Fruit fly (Drosophila melanogaster) whole organism, prepupa: ENCODE results near the gene fz2.

Source experiments
- CG10631 ChIP-seq: fragments of 200-800 bp; sonication (Bioruptor generic); optimal IDR thresholded peaks from 2 replicates; lab custom pipeline; 2016; ENCODE audit warnings: missing biosample characterization, missing genetic modification characterization
- CG10669 ChIP-seq: fragments of 200-800 bp; sonication (Bioruptor generic); optimal IDR thresholded peaks from 3 replicates; lab custom pipeline; 2018; ENCODE audit warnings: missing biosample characterization, mild to moderate bottlenecking, missing genetic modification characterization, moderate library complexity
- Hr39 ChIP-seq: fragments of 200-800 bp; sonication (Bioruptor generic); optimal IDR thresholded peaks from 2 replicates; lab custom pipeline; 2016; ENCODE audit warnings: missing biosample characterization, missing genetic modification characterization
- acj6 ChIP-seq: fragments of 200-800 bp; sonication (Bioruptor generic); optimal IDR thresholded peaks from 3 replicates; lab custom pipeline; 2016; ENCODE audit warnings: missing biosample characterization, missing genetic modification characterization
- dsx ChIP-seq: fragments of 200-800 bp; optimal IDR thresholded peaks from 3 replicates; lab custom pipeline; 2019; ENCODE audit warnings: missing biosample characterization, mild to moderate bottlenecking, missing genetic modification characterization, moderate library complexity; ENCODE audit not compliant: poor library complexity, severe bottlenecking
- fkh ChIP-seq: fragments of 200-800 bp; sonication (Bioruptor generic); optimal IDR thresholded peaks from 3 replicates; lab custom pipeline; 2017; ENCODE audit warnings: missing biosample characterization, mild to moderate bottlenecking, missing genetic modification characterization, moderate library complexity
- lz ChIP-seq: fragments of 200-800 bp; sonication (Bioruptor generic); optimal IDR thresholded peaks from 3 replicates; lab custom pipeline; 2016; ENCODE audit warnings: missing biosample characterization, missing genetic modification characterization
- ss ChIP-seq, 2 experiments: fragments of 200-800 bp; sonication (Bioruptor generic); optimal IDR thresholded peaks; 2 replicates in 1 of 2; 3 replicates in 1 of 2; lab custom pipeline; 2017 to 2018; ENCODE audit warnings: mild to moderate bottlenecking in 2 of 2, missing biosample characterization in 2 of 2, missing genetic modification characterization in 2 of 2, moderate library complexity in 1 of 2

DNA sequence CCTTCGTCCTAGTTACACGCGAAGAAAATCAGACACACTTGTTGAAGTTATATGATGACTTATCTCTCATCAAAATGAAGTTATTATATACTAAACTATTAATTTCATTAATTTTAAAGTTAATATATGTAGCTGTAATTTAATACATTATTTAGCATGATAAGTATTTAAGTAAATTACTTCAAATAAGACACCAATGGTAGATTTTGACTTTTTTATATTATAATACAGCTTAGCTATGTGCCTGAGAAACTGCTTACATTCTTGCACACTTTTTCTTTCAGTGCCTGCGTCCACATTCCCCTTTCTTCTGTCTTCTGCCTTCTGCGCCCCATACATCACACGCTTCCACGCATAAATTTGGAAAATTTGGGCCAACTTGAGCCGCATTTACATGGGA is 16.5 kb upstream of the fz2 start:
- TF ChIP-seq fkh (no peak), acj6 (GFP tag; lab: Kevin White, UChicago) (no peak), CG10669 (no peak), dsx (no peak), lz (GFP tag; lab: Kevin White, UChicago) (no peak), CG10631 (no peak), ss (GFP tag; optimal IDR thresholded peaks at IDR 0.05; lab: Kevin White, UChicago) (no peak), Hr39 (GFP tag; lab: Kevin White, UChicago) (no peak)
